Worm (Caenorhabditis elegans) whole organism, L2 larva: ENCODE data around the gene T26C5.4.
A peak's percentile ranks its signal among the peaks of the same experiment; 100 is the strongest.

Experiments used
- F13H6.1 ChIP-seq: sonication (generic microtip); optimal IDR thresholded peaks from 2 replicates; lab custom pipeline; 2016; ENCODE audit warnings: missing genetic modification characterization, missing compliant biosample characterization
- R02D3.7 ChIP-seq: fragments of 150-350 bp; optimal IDR thresholded peaks from 2 replicates; lab custom pipeline; 2014; ENCODE audit warnings: missing biosample characterization, missing genetic modification characterization
- Y55F3AM.14 ChIP-seq: fragments of 200-800 bp; sonication (Bioruptor generic); optimal IDR thresholded peaks from 2 replicates; lab custom pipeline; 2018; ENCODE audit warnings: mild to moderate bottlenecking, missing genetic modification characterization, missing compliant biosample characterization
- aly-2 ChIP-seq: fragments of 150-350 bp; optimal IDR thresholded peaks from 2 replicates; lab custom pipeline; 2014; ENCODE audit warnings: missing biosample characterization, missing genetic modification characterization
- ama-1 ChIP-seq: fragments of 150-350 bp; optimal IDR thresholded peaks from 2 replicates; lab custom pipeline; 2018; ENCODE audit warnings: inconsistent platforms
- ceh-16 ChIP-seq: fragments of 150-350 bp; optimal IDR thresholded peaks from 2 replicates; lab custom pipeline; 2014; ENCODE audit warnings: missing biosample characterization, missing genetic modification characterization
- crh-2 ChIP-seq: sonication (generic microtip); optimal IDR thresholded peaks from 2 replicates; lab custom pipeline; 2017; ENCODE audit warnings: missing biosample characterization, missing genetic modification characterization
- dmd-4 ChIP-seq: sonication (generic microtip); optimal IDR thresholded peaks from 2 replicates; lab custom pipeline; 2017; ENCODE audit warnings: missing biosample characterization, missing genetic modification characterization
- elt-3 ChIP-seq: sonication (generic microtip); optimal IDR thresholded peaks from 2 replicates; lab custom pipeline; 2017; ENCODE audit warnings: missing biosample characterization, missing genetic modification characterization
- fos-1 ChIP-seq: fragments of 150-350 bp; optimal IDR thresholded peaks from 2 replicates; lab custom pipeline; 2014; ENCODE audit warnings: missing biosample characterization, missing genetic modification characterization
- gmeb-1 ChIP-seq: fragments of 150-350 bp; optimal IDR thresholded peaks from 2 replicates; lab custom pipeline; 2014; ENCODE audit warnings: missing biosample characterization, missing genetic modification characterization
- lin-11 ChIP-seq: fragments of 150-350 bp; sonication (generic microtip); optimal IDR thresholded peaks from 2 replicates; lab custom pipeline; 2014; ENCODE audit warnings: missing biosample characterization, missing genetic modification characterization, inconsistent platforms, mixed read lengths
- lin-13 ChIP-seq: fragments of 150-350 bp; optimal IDR thresholded peaks from 2 replicates; lab custom pipeline; 2014; ENCODE audit warnings: missing biosample characterization, missing genetic modification reagents, missing genetic modification characterization
- lsy-2 ChIP-seq, 2 experiments: fragments of 150-350 bp in 1 of 2; sonication (generic microtip) in 1 of 2; optimal IDR thresholded peaks; 2 replicates each; lab custom pipeline; 2014 to 2017; ENCODE audit warnings: missing biosample characterization in 2 of 2, missing genetic modification characterization in 2 of 2
- mab-5 ChIP-seq: fragments of 150-350 bp; optimal IDR thresholded peaks from 2 replicates; lab custom pipeline; 2014; ENCODE audit warnings: missing biosample characterization, missing genetic modification characterization
- mdl-1 ChIP-seq, 2 experiments: fragments of 150-350 bp in 1 of 2; sonication (generic microtip) in 1 of 2; optimal IDR thresholded peaks; 2 replicates each; lab custom pipeline; 2017; ENCODE audit warnings: missing biosample characterization in 2 of 2, missing genetic modification characterization in 2 of 2
- nhr-10 ChIP-seq: sonication (generic microtip); optimal IDR thresholded peaks from 2 replicates; lab custom pipeline; 2017; ENCODE audit warnings: missing biosample characterization, missing genetic modification characterization
- nhr-11 ChIP-seq: fragments of 150-350 bp; optimal IDR thresholded peaks from 2 replicates; lab custom pipeline; 2014; ENCODE audit warnings: missing biosample characterization, missing genetic modification characterization
- nhr-129 ChIP-seq: fragments of 150-350 bp; optimal IDR thresholded peaks from 2 replicates; lab custom pipeline; 2014; ENCODE audit warnings: missing biosample characterization, missing genetic modification characterization
- nhr-21 ChIP-seq: fragments of 150-350 bp; optimal IDR thresholded peaks from 2 replicates; lab custom pipeline; 2014; ENCODE audit warnings: missing biosample characterization, missing genetic modification characterization
- nhr-23 ChIP-seq: fragments of 150-350 bp; optimal IDR thresholded peaks from 2 replicates; lab custom pipeline; 2014; ENCODE audit warnings: missing biosample characterization, missing genetic modification reagents, missing genetic modification characterization
- nhr-237 ChIP-seq: fragments of 150-350 bp; optimal IDR thresholded peaks from 2 replicates; lab custom pipeline; 2014; ENCODE audit warnings: missing biosample characterization, missing genetic modification characterization
- nhr-6 ChIP-seq: fragments of 150-350 bp; optimal IDR thresholded peaks from 2 replicates; lab custom pipeline; 2014; ENCODE audit warnings: missing biosample characterization, missing genetic modification characterization
- sem-4 ChIP-seq: fragments of 150-350 bp; optimal IDR thresholded peaks from 2 replicates; lab custom pipeline; 2014; ENCODE audit warnings: missing biosample characterization, missing genetic modification reagents, missing genetic modification characterization
- skn-1 ChIP-seq: sonication (generic microtip); optimal IDR thresholded peaks from 2 replicates; lab custom pipeline; 2017; ENCODE audit warnings: missing biosample characterization, missing genetic modification characterization
- sma-3 ChIP-seq: sonication (generic microtip); optimal IDR thresholded peaks from 2 replicates; lab custom pipeline; 2016; ENCODE audit warnings: missing genetic modification reagents, missing genetic modification characterization, missing compliant biosample characterization
- sma-9 ChIP-seq, 2 experiments: fragments of 150-350 bp in 1 of 2; sonication (generic microtip) in 1 of 2; optimal IDR thresholded peaks; 2 replicates each; lab custom pipeline; 2014 to 2016; ENCODE audit warnings: missing genetic modification characterization in 2 of 2, mild to moderate bottlenecking in 1 of 2, missing biosample characterization in 1 of 2, missing compliant biosample characterization in 1 of 2, missing genetic modification reagents in 1 of 2, moderate library complexity in 1 of 2
- snpc-4 ChIP-seq: fragments of 150-350 bp; optimal IDR thresholded peaks from 2 replicates; lab custom pipeline; 2014; ENCODE audit warnings: missing biosample characterization, missing genetic modification characterization
- unc-55 ChIP-seq: fragments of 150-350 bp; sonication (generic microtip); optimal IDR thresholded peaks from 3 replicates; lab custom pipeline; 2014; ENCODE audit warnings: missing biosample characterization, missing genetic modification reagents, missing genetic modification characterization
- unc-62 ChIP-seq: fragments of 150-350 bp; optimal IDR thresholded peaks from 2 replicates; lab custom pipeline; 2014; ENCODE audit warnings: missing biosample characterization, missing genetic modification reagents, missing genetic modification characterization
- ztf-1 ChIP-seq: fragments of 200-800 bp; sonication (Bioruptor generic); conservative IDR thresholded peaks from 2 replicates; pipeline ENCODE4 v1.3.6; 2022; ENCODE audit warnings: missing genetic modification characterization, missing compliant biosample characterization
- ztf-11 ChIP-seq: sonication (generic microtip); optimal IDR thresholded peaks from 2 replicates; lab custom pipeline; 2017; ENCODE audit warnings: missing biosample characterization, missing genetic modification characterization

The T26C5.4 gene

DNA sequence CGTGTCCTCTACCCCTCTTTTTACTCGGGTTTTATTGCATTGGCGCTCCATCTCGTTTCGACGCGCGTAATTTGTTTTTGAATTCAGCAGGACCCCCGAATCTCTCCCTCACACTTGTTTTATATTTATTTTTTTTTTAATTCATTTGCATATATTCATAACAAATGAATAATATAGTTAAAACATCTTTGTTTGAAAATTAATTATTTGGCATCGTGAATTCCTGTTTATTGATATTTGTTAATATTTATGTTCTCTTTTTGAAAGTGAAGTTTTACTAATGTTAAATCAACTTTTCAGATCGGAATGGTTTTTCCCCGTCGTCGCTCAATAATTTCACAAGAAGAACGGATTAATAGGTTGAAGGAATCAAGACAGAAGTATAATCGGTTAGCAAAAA lies 27.4 kb downstream of the T26C5.4 start, which contains the start of gene ZK1067.3:
TSS of gene ZK1067.3 (plus strand) at position 301 of the 400 bp plus-strand sequence.
- TF ChIP-seq elt-3 (tag; lab: Kevin White, UChicago) (no peak), sem-4 (tag; lab: Kevin White, UChicago) (no peak), unc-62 (GFP tag; lab: Kevin White, UChicago) (no peak), ztf-11 (no peak), snpc-4 (tag; lab: Kevin White, UChicago) (no peak), crh-2 (tag; lab: Kevin White, UChicago) (no peak), nhr-11 (tag; lab: Kevin White, UChicago) (no peak), lsy-2 (tag; optimal IDR thresholded peaks at IDR 0.05; lab: Kevin White, UChicago) (no peak), nhr-21 (no peak)
- TF ChIP-seq, all 48 proteins: peak for 0

ce11 chrII:9213055-9213708 lies 37.1 kb downstream of the T26C5.4 start, which contains the start of gene znfx-1:
znfx-1 (plus strand) TSS chrII:9213658.
- no peak for TF ChIP-seq lin-11 (tag; lab: Kevin White, UChicago)
- peak; percentile 17 for TF ChIP-seq unc-55 (GFP tag; lab: Kevin White, UChicago)

- no peak for TF ChIP-seq elt-3 (tag; lab: Kevin White, UChicago)
- TF ChIP-seq mab-5 (tag; lab: Kevin White, UChicago), result peak; percentile 22
- TF ChIP-seq nhr-21, result no peak
- TF ChIP-seq ztf-11, result no peak
- peak; percentile 38 for TF ChIP-seq sma-3
- TF ChIP-seq ama-1, result no peak
- TF ChIP-seq snpc-4 (tag; lab: Kevin White, UChicago), result peak; percentile 94
- no peak for TF ChIP-seq nhr-10 (tag; lab: Kevin White, UChicago)
- TF ChIP-seq Y55F3AM.14 (GFP tag; lab: Kevin White, UChicago), result no peak
- no peak for TF ChIP-seq unc-62 (GFP tag; lab: Kevin White, UChicago)
- peak; percentile 41 for TF ChIP-seq crh-2 (tag; lab: Kevin White, UChicago)
- TF ChIP-seq lsy-2 (tag; optimal IDR thresholded peaks at IDR 0.05; lab: Kevin White, UChicago), result peak in 1 of 2 experiments; percentile 62
- TF ChIP-seq F13H6.1 (tag; lab: Kevin White, UChicago), result peak; percentile 28
- TF ChIP-seq sma-9 (GFP tag; optimal IDR thresholded peaks at IDR 0.05; lab: Kevin White, UChicago), result peak; percentile 48
- TF ChIP-seq sma-9 (tag; optimal IDR thresholded peaks at IDR 0.05; lab: Kevin White, UChicago), result no peak
- TF ChIP-seq aly-2 (tag; lab: Kevin White, UChicago), result no peak
- no peak for TF ChIP-seq nhr-129
- no peak for TF ChIP-seq nhr-11 (tag; lab: Kevin White, UChicago)
- no peak for TF ChIP-seq skn-1 (tag; lab: Kevin White, UChicago)
- TF ChIP-seq fos-1 (tag; lab: Kevin White, UChicago), result peak; percentile 11
- TF ChIP-seq mdl-1 (tag; optimal IDR thresholded peaks at IDR 0.05; lab: Kevin White, UChicago), result no peak
- no peak for TF ChIP-seq ztf-1 (GFP tag; lab: Robert Waterston, UW)
- TF ChIP-seq nhr-237 (tag; lab: Kevin White, UChicago), result no peak
Measured at ce11 chrII:9211684-9212083, 38.6 kb downstream of the T26C5.4 start.

ce11 chrII:9210076-9210475 lies 40.2 kb downstream of the T26C5.4 start, which contains the start of gene ZK1067.4:
ZK1067.4 (plus strand) TSS chrII:9210376.
- TF ChIP-seq ztf-11 (no peak), crh-2 (tag; lab: Kevin White, UChicago) (no peak), gmeb-1 (no peak), ztf-1 (GFP tag; lab: Robert Waterston, UW) (no peak), unc-55 (GFP tag; lab: Kevin White, UChicago) (no peak), dmd-4 (tag; lab: Kevin White, UChicago) (no peak), nhr-6 (tag; lab: Kevin White, UChicago) (no peak), R02D3.7 (tag; lab: Kevin White, UChicago) (no peak), nhr-10 (tag; lab: Kevin White, UChicago) (no peak), lin-13 (GFP tag; lab: Kevin White, UChicago) (no peak), nhr-23 (no peak), ceh-16 (tag; lab: Kevin White, UChicago) (no peak), sma-9 (GFP tag; optimal IDR thresholded peaks at IDR 0.05; lab: Kevin White, UChicago) (no peak), sma-9 (tag; optimal IDR thresholded peaks at IDR 0.05; lab: Kevin White, UChicago) (no peak), ama-1 (no peak)
